Fruit fly (Drosophila melanogaster) whole organism, adult: Measurements from ENCODE around the gene CG34290.

Experiments used
- CG11617 ChIP-seq: fragments of 200-800 bp; sonication (Bioruptor generic); optimal IDR thresholded peaks from 2 replicates; lab custom pipeline; 2017; ENCODE audit warnings: mild to moderate bottlenecking, missing biosample characterization, missing genetic modification reagents, missing genetic modification characterization
- CG12768 ChIP-seq: fragments of 200-800 bp; sonication (Bioruptor generic); optimal IDR thresholded peaks from 2 replicates; lab custom pipeline; 2017; ENCODE audit warnings: missing biosample characterization, missing genetic modification characterization, mild to moderate bottlenecking, moderate library complexity, missing genetic modification reagents
- CG14711 ChIP-seq: fragments of 200-800 bp; sonication (Bioruptor generic); optimal IDR thresholded peaks from 2 replicates; lab custom pipeline; 2018; ENCODE audit warnings: missing biosample characterization, mild to moderate bottlenecking, missing genetic modification characterization, moderate library complexity
- CG1620 ChIP-seq: fragments of 200-800 bp; sonication (Bioruptor generic); optimal IDR thresholded peaks from 2 replicates; lab custom pipeline; 2016; ENCODE audit warnings: missing biosample characterization, missing genetic modification characterization
- CG33017 ChIP-seq: fragments of 200-800 bp; sonication (Bioruptor generic); optimal IDR thresholded peaks from 2 replicates; lab custom pipeline; 2018; ENCODE audit warnings: missing biosample characterization, mild to moderate bottlenecking, missing genetic modification characterization, moderate library complexity
- CG5204 ChIP-seq: fragments of 200-800 bp; sonication (Bioruptor generic); optimal IDR thresholded peaks from 2 replicates; lab custom pipeline; 2016; ENCODE audit warnings: missing biosample characterization, missing genetic modification characterization
- CG7045 ChIP-seq: fragments of 200-800 bp; sonication (Bioruptor generic); optimal IDR thresholded peaks from 2 replicates; lab custom pipeline; 2017; ENCODE audit warnings: missing biosample characterization, mild to moderate bottlenecking, missing genetic modification characterization
- CG7101 ChIP-seq: fragments of 200-800 bp; sonication (Bioruptor generic); optimal IDR thresholded peaks from 2 replicates; lab custom pipeline; 2018; ENCODE audit warnings: missing biosample characterization, mild to moderate bottlenecking, missing genetic modification characterization, moderate library complexity
- Clk ChIP-seq: fragments of 200-800 bp; sonication (Bioruptor generic); optimal IDR thresholded peaks from 2 replicates; lab custom pipeline; 2017; ENCODE audit warnings: missing biosample characterization, missing genetic modification characterization
- Crg-1 ChIP-seq: fragments of 200-800 bp; sonication (Bioruptor generic); optimal IDR thresholded peaks from 2 replicates; lab custom pipeline; 2016; ENCODE audit warnings: missing biosample characterization, missing genetic modification characterization
- Hr96 ChIP-seq: fragments of 200-800 bp; sonication (Bioruptor generic); optimal IDR thresholded peaks from 2 replicates; lab custom pipeline; 2016; ENCODE audit warnings: missing biosample characterization, missing genetic modification characterization
- Mnt ChIP-seq: fragments of 200-800 bp; sonication (Bioruptor generic); optimal IDR thresholded peaks from 2 replicates; lab custom pipeline; 2016; ENCODE audit warnings: missing biosample characterization, mild to moderate bottlenecking, missing genetic modification characterization
- bab1 ChIP-seq: fragments of 200-800 bp; sonication (Bioruptor generic); optimal IDR thresholded peaks from 3 replicates; lab custom pipeline; 2019; ENCODE audit warnings: missing biosample characterization, mild to moderate bottlenecking, missing genetic modification characterization, moderate library complexity
- cic ChIP-seq: fragments of 200-800 bp; sonication (Bioruptor generic); optimal IDR thresholded peaks from 2 replicates; lab custom pipeline; 2017; ENCODE audit warnings: missing biosample characterization, mild to moderate bottlenecking, missing genetic modification characterization, moderate library complexity
- cnc ChIP-seq, 2 experiments: fragments of >200 bp; optimal IDR thresholded peaks; 2 replicates each; lab custom pipeline; 2017
- kay ChIP-seq: fragments of 200-800 bp; sonication (Bioruptor generic); peaks from one replicate; lab custom pipeline; 2016; ENCODE audit warnings: missing biosample characterization, missing genetic modification characterization, borderline replicate concordance
- ovo ChIP-seq: fragments of 200-800 bp; sonication (Bioruptor generic); optimal IDR thresholded peaks from 2 replicates; lab custom pipeline; 2016; ENCODE audit warnings: missing biosample characterization, missing genetic modification characterization
- pad ChIP-seq: fragments of 200-800 bp; sonication (Bioruptor generic); optimal IDR thresholded peaks from 3 replicates; lab custom pipeline; 2017; ENCODE audit warnings: missing biosample characterization, missing genetic modification characterization, mild to moderate bottlenecking, moderate library complexity, missing genetic modification reagents
- tj ChIP-seq: fragments of 200-800 bp; sonication (Bioruptor generic); optimal IDR thresholded peaks from 3 replicates; lab custom pipeline; 2017; ENCODE audit warnings: missing biosample characterization, mild to moderate bottlenecking, missing genetic modification characterization, moderate library complexity
- toe ChIP-seq: fragments of 200-800 bp; sonication (Bioruptor generic); optimal IDR thresholded peaks from 2 replicates; lab custom pipeline; 2016; ENCODE audit warnings: missing biosample characterization, missing genetic modification characterization

CG34290 gene

dm6 chr3R:24267580-24268202 lies 21.9 kb downstream of the CG34290 start:
- TF ChIP-seq CG33017 (tag; lab: Kevin White, UChicago) (no peak), tj (peak; percentile 94)

- TF ChIP-seq tj, result peak; percentile 18
- TF ChIP-seq CG5204 (GFP tag; lab: Kevin White, UChicago), result no peak
- TF ChIP-seq CG12768 (GFP tag; lab: Kevin White, UChicago), result no peak
Measured at dm6 chr3R:24266786-24267579, 22.6 kb downstream of the CG34290 start.

dm6 chr3R:24264414-24265363 lies 24.9 kb downstream of the CG34290 start:
- TF ChIP-seq kay (GFP tag; lab: Kevin White, UChicago) (peak; percentile 40), Clk (GFP tag; lab: Kevin White, UChicago) (no peak), CG1620 (GFP tag; lab: Kevin White, UChicago) (no peak), toe (peak; percentile 24), CG11617 (GFP tag; lab: Kevin White, UChicago) (peak; percentile 4), tj (peak; percentile 58), CG14711 (tag; lab: Kevin White, UChicago) (no peak), ovo (GFP tag; lab: Kevin White, UChicago) (peak; percentile 13), cnc (optimal IDR thresholded peaks at IDR 0.05; lab: Kevin White, UChicago) (no peak), cic (GFP tag; lab: Kevin White, UChicago) (peak; percentile 81), CG33017 (tag; lab: Kevin White, UChicago) (no peak), Hr96 (GFP tag; lab: Kevin White, UChicago) (no peak), CG7045 (GFP tag; lab: Kevin White, UChicago) (peak; percentile 32), Crg-1 (peak; percentile 32), bab1 (no peak), pad (GFP tag; lab: Kevin White, UChicago) (peak; percentile 72), CG12768 (GFP tag; lab: Kevin White, UChicago) (peak; percentile 31), Mnt (GFP tag; lab: Kevin White, UChicago) (no peak)

dm6 chr3R:24263588-24264413 lies 25.8 kb downstream of the CG34290 start:
- TF ChIP-seq pad (GFP tag; lab: Kevin White, UChicago) (no peak), toe (peak; percentile 37), kay (GFP tag; lab: Kevin White, UChicago) (no peak), ovo (GFP tag; lab: Kevin White, UChicago) (no peak), cic (GFP tag; lab: Kevin White, UChicago) (no peak), CG11617 (GFP tag; lab: Kevin White, UChicago) (no peak), CG7101 (tag; lab: Kevin White, UChicago) (no peak), cnc (optimal IDR thresholded peaks at IDR 0.05; lab: Kevin White, UChicago) (no peak), Mnt (GFP tag; lab: Kevin White, UChicago) (no peak), CG1620 (GFP tag; lab: Kevin White, UChicago) (no peak), CG7045 (GFP tag; lab: Kevin White, UChicago) (no peak), CG14711 (tag; lab: Kevin White, UChicago) (no peak), Clk (GFP tag; lab: Kevin White, UChicago) (no peak), tj (no peak), CG33017 (tag; lab: Kevin White, UChicago) (peak; percentile 17), CG12768 (GFP tag; lab: Kevin White, UChicago) (no peak), bab1 (no peak), CG5204 (GFP tag; lab: Kevin White, UChicago) (no peak)

dm6 chr3R:24262923-24263322 lies 26.7 kb downstream of the CG34290 start:
- TF ChIP-seq CG14711 (tag; lab: Kevin White, UChicago), result no peak
- no peak for TF ChIP-seq CG12768 (GFP tag; lab: Kevin White, UChicago)
- TF ChIP-seq CG1620 (GFP tag; lab: Kevin White, UChicago), result no peak
- TF ChIP-seq ovo (GFP tag; lab: Kevin White, UChicago), result no peak
- no peak for TF ChIP-seq CG7101 (tag; lab: Kevin White, UChicago)
- no peak for TF ChIP-seq kay (GFP tag; lab: Kevin White, UChicago)
- no peak for TF ChIP-seq CG5204 (GFP tag; lab: Kevin White, UChicago)
- no peak for TF ChIP-seq Mnt (GFP tag; lab: Kevin White, UChicago)
- no peak for TF ChIP-seq tj
- TF ChIP-seq cic (GFP tag; lab: Kevin White, UChicago), result no peak
- TF ChIP-seq CG11617 (GFP tag; lab: Kevin White, UChicago), result no peak
- no peak for TF ChIP-seq CG33017 (tag; lab: Kevin White, UChicago)
- no peak for TF ChIP-seq bab1
